Fruit fly (Drosophila melanogaster) S2 (cell line): ENCODE results near the gene btz.

Source experiments
- CG8478 ChIP-seq: fragments of >200 bp; optimal IDR thresholded peaks from 2 replicates; lab custom pipeline; 2018
- CTCF ChIP-seq, 2 experiments: fragments of >200 bp; optimal IDR thresholded peaks; 2 replicates each; lab custom pipeline; 2018

DNA sequence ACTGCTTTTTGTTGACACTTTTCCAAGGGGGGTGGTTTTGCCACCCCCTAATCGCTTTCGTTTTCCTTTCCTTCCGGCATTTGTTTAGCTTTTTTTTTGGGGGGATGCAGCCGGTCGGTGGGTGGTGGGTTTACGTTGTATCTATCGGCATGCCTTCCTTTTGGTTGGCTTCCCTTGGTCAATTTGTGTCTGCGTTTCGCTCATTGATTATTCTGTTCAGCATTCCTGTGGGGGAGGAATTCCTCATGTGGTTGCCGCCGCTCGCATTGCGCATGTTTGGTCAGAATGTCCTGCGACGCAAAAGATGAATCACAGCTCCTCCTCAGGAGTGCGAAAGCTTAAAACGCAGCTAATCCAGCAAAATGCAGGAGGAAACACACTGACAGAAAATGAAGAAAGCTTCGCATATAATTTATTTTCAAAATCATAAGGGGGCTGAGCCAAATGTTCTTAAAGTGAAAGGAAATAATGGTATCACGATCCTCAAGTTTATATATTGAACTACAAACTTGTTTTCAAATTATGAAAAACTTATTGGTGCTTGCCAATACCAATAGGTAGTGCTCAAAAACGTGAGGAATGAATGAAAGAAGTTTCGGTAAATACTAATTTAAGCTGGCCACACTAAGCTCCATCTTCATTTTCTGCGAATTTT is 47.9 kb upstream of the btz start, which contains the start of gene RpS10a:
- no peak for TF ChIP-seq CG8478 (lab: Kevin White, UChicago)
- TF ChIP-seq CTCF (optimal IDR thresholded peaks at IDR 0.05; lab: Kevin White, UChicago), result no peak
